Worm (Caenorhabditis elegans) whole organism, early embryonic: ENCODE data around the gene stg-1.

Experiments
- F13C5.2 ChIP-seq: sonication (generic microtip); optimal IDR thresholded peaks from 2 replicates; lab custom pipeline; 2017; ENCODE audit warnings: mild to moderate bottlenecking, missing genetic modification characterization, inconsistent platforms, missing compliant biosample characterization
- hmg-4 ChIP-seq: fragments of 200-800 bp; sonication (Bioruptor generic); optimal IDR thresholded peaks from 2 replicates; lab custom pipeline; 2018; ENCODE audit warnings: mild to moderate bottlenecking, missing genetic modification characterization, missing compliant biosample characterization
- hnd-1 ChIP-seq: sonication (generic microtip); optimal IDR thresholded peaks from 2 replicates; lab custom pipeline; 2016; ENCODE audit warnings: missing genetic modification characterization, missing compliant biosample characterization
- sea-1 ChIP-seq: fragments of 200-800 bp; sonication (Bioruptor generic); conservative IDR thresholded peaks from 2 replicates; pipeline ENCODE4 v1.3.6; 2022; ENCODE audit warnings: missing genetic modification characterization, missing compliant biosample characterization

ce11 chrII:10016013-10016412, 44.4 kb downstream of the stg-1 start, which contains the start of gene lec-2:
- TF ChIP-seq hnd-1 (tag; lab: Kevin White, UChicago) (no peak), sea-1 (GFP tag; lab: Robert Waterston, UW) (no peak), F13C5.2 (tag; lab: Kevin White, UChicago) (no peak), hmg-4 (GFP tag; lab: Kevin White, UChicago) (no peak)
